Worm (Caenorhabditis elegans) whole organism, L2 larva: ENCODE measurements around the gene lron-2.

Source experiments
- R02D3.7 ChIP-seq: fragments of 150-350 bp; optimal IDR thresholded peaks from 2 replicates; lab custom pipeline; 2014; ENCODE audit warnings: missing biosample characterization, missing genetic modification characterization
- ama-1 ChIP-seq: fragments of 150-350 bp; optimal IDR thresholded peaks from 2 replicates; lab custom pipeline; 2018; ENCODE audit warnings: inconsistent platforms
- elt-3 ChIP-seq: sonication (generic microtip); optimal IDR thresholded peaks from 2 replicates; lab custom pipeline; 2017; ENCODE audit warnings: missing biosample characterization, missing genetic modification characterization
- lin-13 ChIP-seq: fragments of 150-350 bp; optimal IDR thresholded peaks from 2 replicates; lab custom pipeline; 2014; ENCODE audit warnings: missing biosample characterization, missing genetic modification reagents, missing genetic modification characterization
- lsy-2 ChIP-seq, 2 experiments: fragments of 150-350 bp in 1 of 2; sonication (generic microtip) in 1 of 2; optimal IDR thresholded peaks; 2 replicates each; lab custom pipeline; 2014 to 2017; ENCODE audit warnings: missing biosample characterization in 2 of 2, missing genetic modification characterization in 2 of 2
- mdl-1 ChIP-seq, 2 experiments: fragments of 150-350 bp in 1 of 2; sonication (generic microtip) in 1 of 2; optimal IDR thresholded peaks; 2 replicates each; lab custom pipeline; 2017; ENCODE audit warnings: missing biosample characterization in 2 of 2, missing genetic modification characterization in 2 of 2
- nhr-11 ChIP-seq: fragments of 150-350 bp; optimal IDR thresholded peaks from 2 replicates; lab custom pipeline; 2014; ENCODE audit warnings: missing biosample characterization, missing genetic modification characterization
- nhr-12 ChIP-seq: fragments of 150-350 bp; optimal IDR thresholded peaks from 2 replicates; lab custom pipeline; 2014; ENCODE audit warnings: missing biosample characterization, missing genetic modification characterization
- nhr-6 ChIP-seq: fragments of 150-350 bp; optimal IDR thresholded peaks from 2 replicates; lab custom pipeline; 2014; ENCODE audit warnings: missing biosample characterization, missing genetic modification characterization
- snpc-4 ChIP-seq: fragments of 150-350 bp; optimal IDR thresholded peaks from 2 replicates; lab custom pipeline; 2014; ENCODE audit warnings: missing biosample characterization, missing genetic modification characterization
- unc-62 ChIP-seq: fragments of 150-350 bp; optimal IDR thresholded peaks from 2 replicates; lab custom pipeline; 2014; ENCODE audit warnings: missing biosample characterization, missing genetic modification reagents, missing genetic modification characterization
- ztf-1 ChIP-seq: fragments of 200-800 bp; sonication (Bioruptor generic); conservative IDR thresholded peaks from 2 replicates; pipeline ENCODE4 v1.3.6; 2022; ENCODE audit warnings: missing genetic modification characterization, missing compliant biosample characterization

DNA sequence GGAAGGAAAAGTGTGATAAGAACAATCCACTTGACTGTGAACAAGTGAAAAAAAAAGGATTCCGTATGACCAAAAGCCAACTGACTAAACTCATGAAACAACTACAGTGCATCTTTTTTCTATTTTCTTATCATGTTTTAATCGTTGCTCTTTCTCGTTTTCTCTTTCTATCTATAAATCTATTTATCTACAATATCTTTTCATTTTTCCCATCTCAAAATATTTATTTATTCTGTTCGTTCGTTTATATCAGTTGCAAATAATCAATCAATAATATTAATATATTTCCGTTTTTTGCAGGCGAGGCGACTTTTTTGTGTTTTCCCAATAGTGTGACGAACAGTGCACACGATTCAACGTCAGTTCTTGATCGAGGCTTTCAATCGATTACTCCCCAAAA is 10.0 kb upstream of the lron-2 start, which contains the start of gene F44A2.5:
- no peak for TF ChIP-seq R02D3.7 (tag; lab: Kevin White, UChicago)
- no peak for TF ChIP-seq nhr-6 (tag; lab: Kevin White, UChicago)
- no peak for TF ChIP-seq elt-3 (tag; lab: Kevin White, UChicago)
- TF ChIP-seq lsy-2 (tag; optimal IDR thresholded peaks at IDR 0.05; lab: Kevin White, UChicago): no peak
- no peak for TF ChIP-seq ztf-1 (GFP tag; lab: Robert Waterston, UW)
- no peak for TF ChIP-seq lin-13 (GFP tag; lab: Kevin White, UChicago)
- TF ChIP-seq ama-1 (lab: Kevin White, UChicago): no peak
- TF ChIP-seq snpc-4: no peak
- TF ChIP-seq unc-62 (GFP tag; lab: Kevin White, UChicago): no peak
- no peak for TF ChIP-seq mdl-1 (tag; optimal IDR thresholded peaks at IDR 0.05; lab: Kevin White, UChicago)
- TF ChIP-seq nhr-12: no peak
- no peak for TF ChIP-seq nhr-11 (tag; lab: Kevin White, UChicago)
